Worm (Caenorhabditis elegans): ENCODE measurements around the gene T21D9.2.

ce11 chrX:2096804-2097203 is at the start of gene T21D9.2:
- TF ChIP-seq ceh-83 (GFP tag; optimal IDR thresholded peaks at IDR 0.05) (no peak), blmp-1 (tag; optimal IDR thresholded peaks at IDR 0.05) (no peak), nhr-2 (tag; optimal IDR thresholded peaks at IDR 0.05) (no peak), unc-39 (tag; optimal IDR thresholded peaks at IDR 0.05) (no peak), unc-62 (GFP tag; optimal IDR thresholded peaks at IDR 0.05) (no peak), lsy-2 (tag; optimal IDR thresholded peaks at IDR 0.05) (no peak), nhr-28 (tag; optimal IDR thresholded peaks at IDR 0.05) (no peak), nhr-237 (tag; optimal IDR thresholded peaks at IDR 0.05) (no peak)

All from whole organism, mixed stage, embryonic.